Fruit fly (Drosophila melanogaster) whole organism, embryonic: ENCODE results near the gene Alp9.
A peak's percentile ranks its signal among the peaks of the same experiment; 100 is the strongest.

ENCODE experiments used
- Blimp-1 ChIP-seq: fragments of 200-800 bp; sonication (Bioruptor generic); optimal IDR thresholded peaks from 3 replicates; lab custom pipeline; 2018; ENCODE audit warnings: missing biosample characterization, missing genetic modification characterization, mild to moderate bottlenecking, moderate library complexity, missing genetic modification reagents
- BtbVII ChIP-seq: fragments of 200-800 bp; sonication (Bioruptor generic); optimal IDR thresholded peaks from 3 replicates; lab custom pipeline; 2017; ENCODE audit warnings: missing biosample characterization, mild to moderate bottlenecking, missing genetic modification characterization
- CG1024 ChIP-seq: fragments of 200-800 bp; sonication (Bioruptor generic); IDR thresholded peaks from 2 replicates; pipeline ENCODE4 v1.3.6; 2022; ENCODE audit warnings: missing biosample characterization, missing genetic modification characterization
- CG10267 ChIP-seq: fragments of 200-800 bp; sonication (Bioruptor generic); optimal IDR thresholded peaks from 2 replicates; lab custom pipeline; 2018; ENCODE audit warnings: missing biosample characterization, mild to moderate bottlenecking, missing genetic modification characterization, moderate library complexity
- CG10959 ChIP-seq: fragments of 200-800 bp; sonication (Bioruptor generic); IDR thresholded peaks from 2 replicates; pipeline ENCODE4 v1.3.6; 2022; ENCODE audit warnings: missing biosample characterization, missing genetic modification characterization
- CG10979 ChIP-seq: fragments of 200-800 bp; sonication (Bioruptor generic); optimal IDR thresholded peaks from 2 replicates; lab custom pipeline; 2018; ENCODE audit warnings: missing biosample characterization, mild to moderate bottlenecking, missing genetic modification characterization, moderate library complexity
- CG14014 ChIP-seq: fragments of 200-800 bp; sonication (Bioruptor generic); IDR thresholded peaks from 2 replicates; pipeline ENCODE4 v1.3.6; 2022; ENCODE audit warnings: missing biosample characterization, missing genetic modification characterization
- CG14710 ChIP-seq: fragments of 200-800 bp; sonication (Bioruptor generic); optimal IDR thresholded peaks from 3 replicates; lab custom pipeline; 2019; ENCODE audit warnings: missing biosample characterization, mild to moderate bottlenecking, missing genetic modification characterization, moderate library complexity
- CG17829 ChIP-seq: fragments of 200-800 bp; optimal IDR thresholded peaks from 2 replicates; lab custom pipeline; 2019; ENCODE audit warnings: missing biosample characterization, mild to moderate bottlenecking, missing genetic modification characterization, moderate library complexity
- CG18262 ChIP-seq: fragments of 200-800 bp; optimal IDR thresholded peaks from 3 replicates; lab custom pipeline; 2019; ENCODE audit warnings: missing biosample characterization, mild to moderate bottlenecking, missing genetic modification characterization, moderate library complexity
- CG1832 ChIP-seq: fragments of 200-800 bp; sonication (Bioruptor generic); optimal IDR thresholded peaks from 2 replicates; lab custom pipeline; 2017; ENCODE audit warnings: missing biosample characterization, mild to moderate bottlenecking, missing genetic modification characterization, inconsistent platforms
- CG18599 ChIP-seq: fragments of 200-800 bp; sonication (Bioruptor generic); optimal IDR thresholded peaks from 3 replicates; lab custom pipeline; 2017; ENCODE audit warnings: missing biosample characterization, missing genetic modification characterization, mild to moderate bottlenecking, moderate library complexity, missing genetic modification reagents
- CG2712 ChIP-seq: fragments of 200-800 bp; optimal IDR thresholded peaks from 3 replicates; lab custom pipeline; 2019; ENCODE audit warnings: missing biosample characterization, mild to moderate bottlenecking, missing genetic modification characterization, moderate library complexity
- CG31441 ChIP-seq: fragments of 200-800 bp; sonication (Bioruptor generic); IDR thresholded peaks from 2 replicates; pipeline ENCODE4 v1.3.6; 2022; ENCODE audit warnings: missing biosample characterization, missing genetic modification characterization
- CG3163 ChIP-seq: fragments of 200-800 bp; sonication (Bioruptor generic); optimal IDR thresholded peaks from 3 replicates; lab custom pipeline; 2016; ENCODE audit warnings: missing biosample characterization, missing genetic modification characterization
- CG34376 ChIP-seq: fragments of 200-800 bp; sonication (Bioruptor generic); optimal IDR thresholded peaks from 2 replicates; lab custom pipeline; 2018; ENCODE audit warnings: missing biosample characterization, mild to moderate bottlenecking, missing genetic modification characterization
- CG5180 ChIP-seq: fragments of 200-800 bp; sonication (Bioruptor generic); optimal IDR thresholded peaks from 3 replicates; lab custom pipeline; 2017; ENCODE audit warnings: missing biosample characterization, missing genetic modification characterization, mild to moderate bottlenecking, moderate library complexity, missing genetic modification reagents
- CG8478 ChIP-seq: fragments of >200 bp; optimal IDR thresholded peaks from 2 replicates; lab custom pipeline; 2018
- CG8944 ChIP-seq: fragments of 200-800 bp; sonication (Bioruptor generic); optimal IDR thresholded peaks from 3 replicates; lab custom pipeline; 2016; ENCODE audit warnings: missing biosample characterization, missing genetic modification characterization
- D ChIP-seq, 2 experiments: fragments of 200-800 bp in 1 of 2; fragments of >200 bp in 1 of 2; sonication (Bioruptor generic) in 1 of 2; optimal IDR thresholded peaks; 2 replicates in 1 of 2; 3 replicates in 1 of 2; lab custom pipeline; 2017; ENCODE audit warnings: mild to moderate bottlenecking in 1 of 2, missing biosample characterization in 1 of 2, missing genetic modification characterization in 1 of 2, missing genetic modification reagents in 1 of 2
- Drgx ChIP-seq: fragments of 200-800 bp; sonication (Bioruptor generic); IDR thresholded peaks from 2 replicates; pipeline ENCODE4 v1.3.6; 2022; ENCODE audit warnings: missing biosample characterization, missing genetic modification characterization
- Ets65A ChIP-seq: fragments of 200-800 bp; sonication (Bioruptor generic); peaks from one replicate; lab custom pipeline; 2016; ENCODE audit warnings: missing biosample characterization, missing genetic modification characterization
- HmgD ChIP-seq: fragments of 200-800 bp; sonication (Bioruptor generic); optimal IDR thresholded peaks from 3 replicates; lab custom pipeline; 2016; ENCODE audit warnings: missing biosample characterization, missing genetic modification characterization
- Nf-YC ChIP-seq: fragments of 200-800 bp; optimal IDR thresholded peaks from 3 replicates; lab custom pipeline; 2019; ENCODE audit warnings: missing biosample characterization, mild to moderate bottlenecking, missing genetic modification characterization, moderate library complexity
- Pdp1 ChIP-seq, 2 experiments: fragments of 200-800 bp; sonication (Bioruptor generic); optimal IDR thresholded peaks; 3 replicates each; lab custom pipeline; 2016; ENCODE audit warnings: missing biosample characterization in 2 of 2, missing genetic modification characterization in 2 of 2, mild to moderate bottlenecking in 1 of 2, moderate library complexity in 1 of 2
- Six4 ChIP-seq: fragments of 200-800 bp; sonication (Bioruptor generic); optimal IDR thresholded peaks from 2 replicates; lab custom pipeline; 2016; ENCODE audit warnings: missing biosample characterization, missing genetic modification characterization
- Spps ChIP-seq: fragments of 200-800 bp; sonication (Bioruptor generic); optimal IDR thresholded peaks from 2 replicates; lab custom pipeline; 2018; ENCODE audit warnings: missing biosample characterization, mild to moderate bottlenecking, missing genetic modification characterization
- Vsx1 ChIP-seq: fragments of 200-800 bp; sonication (Bioruptor generic); optimal IDR thresholded peaks from 2 replicates; lab custom pipeline; 2017; ENCODE audit warnings: missing biosample characterization, mild to moderate bottlenecking, missing genetic modification characterization, missing genetic modification reagents
- Xrp1 ChIP-seq: fragments of 200-800 bp; sonication (Bioruptor generic); IDR thresholded peaks from 2 replicates; pipeline ENCODE4 v1.3.6; 2022; ENCODE audit warnings: missing biosample characterization, missing genetic modification characterization
- bsh ChIP-seq, 2 experiments: fragments of 200-800 bp; sonication (Bioruptor generic); optimal IDR thresholded peaks; 2 replicates each; lab custom pipeline; 2017 to 2018; ENCODE audit warnings: mild to moderate bottlenecking in 2 of 2, missing biosample characterization in 2 of 2, missing genetic modification characterization in 2 of 2, moderate library complexity in 1 of 2
- chif ChIP-seq, 2 experiments: fragments of 200-800 bp; sonication (Bioruptor generic); optimal IDR thresholded peaks; 3 replicates each; lab custom pipeline; 2016; ENCODE audit warnings: missing biosample characterization in 2 of 2, missing genetic modification characterization in 2 of 2
- ci ChIP-seq: fragments of 200-800 bp; sonication (Bioruptor generic); IDR thresholded peaks from 3 replicates; pipeline ENCODE4 v1.3.6; 2022; ENCODE audit warnings: missing biosample characterization, missing genetic modification characterization
- dmrt11E ChIP-seq: fragments of 200-800 bp; sonication (Bioruptor generic); optimal IDR thresholded peaks from 3 replicates; lab custom pipeline; 2018; ENCODE audit warnings: missing biosample characterization, mild to moderate bottlenecking, missing genetic modification characterization, moderate library complexity
- eyg ChIP-seq: fragments of 200-800 bp; sonication (Bioruptor generic); optimal IDR thresholded peaks from 3 replicates; lab custom pipeline; 2016; ENCODE audit warnings: missing biosample characterization, missing genetic modification characterization
- fd3F ChIP-seq: fragments of 200-800 bp; sonication (Bioruptor generic); optimal IDR thresholded peaks from 2 replicates; lab custom pipeline; 2018; ENCODE audit warnings: missing biosample characterization, mild to moderate bottlenecking, missing genetic modification characterization, moderate library complexity
- gem ChIP-seq: fragments of 200-800 bp; sonication (Bioruptor generic); optimal IDR thresholded peaks from 2 replicates; lab custom pipeline; 2019; ENCODE audit warnings: missing biosample characterization, mild to moderate bottlenecking, missing genetic modification characterization, moderate library complexity
- jing ChIP-seq: fragments of 200-800 bp; sonication (Bioruptor generic); optimal IDR thresholded peaks from 2 replicates; lab custom pipeline; 2018; ENCODE audit warnings: missing biosample characterization, mild to moderate bottlenecking, missing genetic modification characterization
- lbe ChIP-seq: fragments of 200-800 bp; sonication (Bioruptor generic); optimal IDR thresholded peaks from 2 replicates; lab custom pipeline; 2016; ENCODE audit warnings: missing biosample characterization, mild to moderate bottlenecking, missing genetic modification characterization
- phol ChIP-seq: fragments of 200-800 bp; sonication (Bioruptor generic); optimal IDR thresholded peaks from 3 replicates; lab custom pipeline; 2018; ENCODE audit warnings: missing biosample characterization, mild to moderate bottlenecking, missing genetic modification characterization, moderate library complexity
- pzg ChIP-seq: fragments of 200-800 bp; sonication (Bioruptor generic); optimal IDR thresholded peaks from 3 replicates; lab custom pipeline; 2018; ENCODE audit warnings: missing biosample characterization, mild to moderate bottlenecking, missing genetic modification characterization, moderate library complexity
- sens ChIP-seq: fragments of 200-800 bp; sonication (Bioruptor generic); peaks from one replicate; lab custom pipeline; 2016; ENCODE audit warnings: missing biosample characterization, missing genetic modification characterization
- tna ChIP-seq: fragments of 200-800 bp; sonication (Bioruptor generic); IDR thresholded peaks from 2 replicates; pipeline ENCODE4 v1.3.6; 2022; ENCODE audit warnings: missing biosample characterization, missing genetic modification characterization; ENCODE audit not compliant: partially characterized antibody
- trem ChIP-seq: fragments of 200-800 bp; optimal IDR thresholded peaks from 3 replicates; lab custom pipeline; 2019; ENCODE audit warnings: missing biosample characterization, mild to moderate bottlenecking, missing genetic modification characterization, moderate library complexity
- vvl ChIP-seq: fragments of 200-800 bp; sonication (Bioruptor generic); IDR thresholded peaks from 2 replicates; pipeline ENCODE4 v1.3.6; 2022; ENCODE audit warnings: missing biosample characterization, missing genetic modification characterization
- yki ChIP-seq: fragments of >200 bp; optimal IDR thresholded peaks from 3 replicates; lab custom pipeline; 2018

Gene Alp9

dm6 chr3L:5631917-5632316, 36.6 kb downstream of the Alp9 start:
- TF ChIP-seq Six4, result no peak
- no peak for TF ChIP-seq CG14014
- peak in 1 of 2 experiments; percentile 82 for TF ChIP-seq Pdp1 (GFP tag; optimal IDR thresholded peaks at IDR 0.05; lab: Kevin White, UChicago)

DNA sequence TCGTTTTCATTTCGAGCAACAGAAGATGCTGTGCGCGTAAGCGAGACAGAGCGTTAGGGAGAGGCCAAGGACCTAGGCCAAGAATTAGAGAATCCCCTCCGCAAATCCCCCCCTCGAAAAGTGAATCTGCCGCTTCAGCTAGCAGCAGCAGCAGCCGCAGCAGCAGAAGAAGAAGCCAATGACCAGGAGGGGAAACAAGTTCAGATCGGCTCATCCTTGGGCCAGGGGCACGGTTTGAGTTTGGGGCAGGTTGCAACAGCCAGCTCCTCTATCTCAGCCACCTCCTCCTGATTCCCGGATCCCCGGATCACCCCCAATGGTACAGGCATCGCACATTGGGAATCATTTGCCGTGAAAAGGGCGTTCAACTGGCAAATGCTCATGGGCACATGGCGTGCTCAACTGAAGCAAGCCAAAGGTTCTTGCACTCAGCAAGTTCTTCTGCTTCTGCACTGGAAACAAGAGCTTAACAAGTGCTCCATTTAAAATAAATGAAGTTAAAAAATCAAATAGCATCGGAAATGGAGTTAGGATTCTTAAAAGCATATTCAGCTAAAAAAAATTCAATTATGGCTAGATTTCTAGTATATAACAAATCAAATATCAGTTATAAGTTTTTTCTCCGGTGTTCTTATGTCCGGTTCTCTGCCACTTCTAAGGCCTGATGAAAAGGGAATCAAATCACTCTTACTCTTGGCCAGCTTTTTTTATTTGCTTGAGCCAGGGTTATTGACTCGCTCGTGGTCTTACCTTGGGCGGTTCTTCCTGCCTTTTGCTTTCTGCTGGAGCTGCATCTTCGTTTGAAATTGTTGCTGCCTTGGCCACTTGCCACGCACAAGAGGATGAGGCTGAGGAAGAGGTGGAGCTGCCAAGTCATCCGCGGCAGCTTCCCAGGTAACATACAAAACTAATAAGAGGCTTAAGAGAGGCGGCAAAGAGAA, 38.2 kb downstream of the Alp9 start:
- no peak for TF ChIP-seq CG1024 (GFP tag; lab: Robert Waterston, UW)
- TF ChIP-seq CG5180, result no peak
- TF ChIP-seq trem, result peak; percentile 17
- no peak for TF ChIP-seq yki (lab: Kevin White, UChicago)
- TF ChIP-seq CG17829 (tag; lab: Kevin White, UChicago), result peak; percentile 15
- TF ChIP-seq CG14710, result peak; percentile 30
- 0 out of 2 replicates have a peak, but pooled peaks have one; percentile 9 for TF ChIP-seq CG31441 (GFP tag; lab: Robert Waterston, UW)
- no peak for TF ChIP-seq fd3F (GFP tag; lab: Kevin White, UChicago)
- peak; percentile 57 for TF ChIP-seq CG10979 (tag; lab: Kevin White, UChicago)
- no peak for TF ChIP-seq tna (GFP tag; lab: Robert Waterston, UW)
- peak; percentile 88 for TF ChIP-seq sens (GFP tag; lab: Kevin White, UChicago)
- peak; percentile 54 for TF ChIP-seq CG2712 (tag; lab: Kevin White, UChicago)
- peak; percentile 6 for TF ChIP-seq gem (tag; lab: Kevin White, UChicago)
- peak; percentile 34 for TF ChIP-seq CG18262
- peak in 1 of 2 experiments; percentile 66 for TF ChIP-seq bsh (GFP tag; optimal IDR thresholded peaks at IDR 0.05; lab: Kevin White, UChicago)
- TF ChIP-seq lbe (GFP tag; lab: Kevin White, UChicago), result peak; percentile 85
- TF ChIP-seq CG10267 (tag; lab: Kevin White, UChicago), result peak; percentile 3
- TF ChIP-seq Drgx (GFP tag; lab: Robert Waterston, UW), result peak; percentile 51
- TF ChIP-seq Xrp1 (GFP tag; lab: Robert Waterston, UW), result peak; percentile 56
- no peak for TF ChIP-seq Nf-YC (tag; lab: Kevin White, UChicago)
- peak; percentile 86 for TF ChIP-seq Ets65A (GFP tag; lab: Kevin White, UChicago)
- no peak for TF ChIP-seq CG1832 (GFP tag; lab: Kevin White, UChicago)
- TF ChIP-seq Spps (tag; lab: Kevin White, UChicago), result peak; percentile 21
- TF ChIP-seq Blimp-1, result peak; percentile 94
- no peak for TF ChIP-seq BtbVII (GFP tag; lab: Kevin White, UChicago)
- peak; percentile 41; the same call in 1 of the 2 replicates for TF ChIP-seq CG10959 (GFP tag; lab: Robert Waterston, UW)
- peak; percentile 9 for TF ChIP-seq phol

dm6 chr3L:5634188-5634894, 39.0 kb downstream of the Alp9 start:
- TF ChIP-seq eyg, result no peak
- TF ChIP-seq HmgD (GFP tag; lab: Kevin White, UChicago), result no peak
- TF ChIP-seq ci (GFP tag; lab: Robert Waterston, UW), result no peak
- TF ChIP-seq CG34376, result no peak
- TF ChIP-seq pzg (GFP tag; lab: Kevin White, UChicago), result no peak
- peak; percentile 64 for TF ChIP-seq CG8478
- no peak for TF ChIP-seq CG8944 (GFP tag; lab: Kevin White, UChicago)
- peak; percentile 17; the same call in 1 of the 2 replicates for TF ChIP-seq vvl
- TF ChIP-seq chif (GFP tag; optimal IDR thresholded peaks at IDR 0.05; lab: Kevin White, UChicago), result no peak
- no peak for TF ChIP-seq Vsx1 (GFP tag; lab: Kevin White, UChicago)
- TF ChIP-seq CG18262, result peak; percentile 19
- TF ChIP-seq CG18599 (GFP tag; lab: Kevin White, UChicago), result no peak
- TF ChIP-seq jing (GFP tag; lab: Kevin White, UChicago), result peak; percentile 12
- peak; percentile 91 for TF ChIP-seq D (optimal IDR thresholded peaks at IDR 0.05; lab: Kevin White, UChicago)
- peak; percentile 6 for TF ChIP-seq D (GFP tag; optimal IDR thresholded peaks at IDR 0.05; lab: Kevin White, UChicago)
- peak; percentile 94 for TF ChIP-seq CG3163
- peak; percentile 22 for TF ChIP-seq dmrt11E
